Worm (Caenorhabditis elegans) whole organism, L4 larva: ENCODE measurements around the gene ril-2.

ENCODE experiments used
- F26F4.8 ChIP-seq: fragments of 200-800 bp; sonication (Bioruptor generic); conservative IDR thresholded peaks from 2 replicates; pipeline ENCODE4 v1.3.6; 2022; ENCODE audit warnings: missing genetic modification characterization, missing compliant biosample characterization
- F44E2.7 ChIP-seq: fragments of 200-800 bp; sonication (Bioruptor generic); IDR thresholded peaks from 2 replicates; pipeline ENCODE4 v2.1.2; 2022; ENCODE audit warnings: missing genetic modification characterization, missing compliant biosample characterization
- Y105C5A.15 ChIP-seq: fragments of 200-800 bp; sonication (Bioruptor generic); IDR thresholded peaks from 2 replicates; pipeline ENCODE4 v1.3.6; 2022; ENCODE audit warnings: missing genetic modification characterization, missing compliant biosample characterization
- Y48G9A.11 ChIP-seq: fragments of 200-800 bp; sonication (Bioruptor generic); IDR thresholded peaks from 2 replicates; pipeline ENCODE4 v1.3.6; 2022; ENCODE audit warnings: missing genetic modification reagents, missing genetic modification characterization, missing compliant biosample characterization
- ZK337.2 ChIP-seq: fragments of 200-800 bp; sonication (Bioruptor generic); IDR thresholded peaks from 2 replicates; pipeline ENCODE4 v1.3.6; 2022; ENCODE audit warnings: missing genetic modification reagents, missing genetic modification characterization, missing compliant biosample characterization
- aha-1 ChIP-seq: fragments of 150-350 bp; peaks from one replicate; lab custom pipeline; 2014; ENCODE audit warnings: missing biosample characterization, missing genetic modification characterization
- aly-2 ChIP-seq: sonication (generic microtip); optimal IDR thresholded peaks from 2 replicates; lab custom pipeline; 2018; ENCODE audit warnings: missing biosample characterization, missing genetic modification characterization
- ama-1 ChIP-seq: fragments of 150-350 bp; optimal IDR thresholded peaks from 2 replicates; lab custom pipeline; 2014; ENCODE audit warnings: inconsistent platforms, mixed read lengths
- arid-1 ChIP-seq: fragments of 200-800 bp; sonication (Bioruptor generic); conservative IDR thresholded peaks from 2 replicates; pipeline ENCODE4 v1.3.6; 2022; ENCODE audit warnings: missing genetic modification reagents, missing genetic modification characterization, missing compliant biosample characterization
- attf-4 ChIP-seq: sonication (generic microtip); optimal IDR thresholded peaks from 3 replicates; lab custom pipeline; 2017; ENCODE audit warnings: missing biosample characterization, missing genetic modification characterization
- ceh-62 ChIP-seq: sonication (generic microtip); optimal IDR thresholded peaks from 2 replicates; lab custom pipeline; 2017; ENCODE audit warnings: missing biosample characterization, missing genetic modification characterization
- dmd-6 ChIP-seq: fragments of 200-800 bp; sonication (Bioruptor generic); IDR thresholded peaks from 2 replicates; pipeline ENCODE4 v1.3.6; 2022; ENCODE audit warnings: missing genetic modification reagents, missing genetic modification characterization, missing compliant biosample characterization
- dmd-8 ChIP-seq: fragments of 200-800 bp; sonication (Bioruptor generic); IDR thresholded peaks from 2 replicates; pipeline ENCODE4 v1.3.6; 2022; ENCODE audit warnings: missing genetic modification characterization, missing compliant biosample characterization
- egl-43 ChIP-seq: fragments of 200-800 bp; sonication (Bioruptor generic); IDR thresholded peaks from 2 replicates; pipeline ENCODE4 v1.3.6; 2022; ENCODE audit warnings: missing genetic modification reagents, missing genetic modification characterization, missing compliant biosample characterization
- hlh-11 ChIP-seq: fragments of 200-800 bp; sonication (Bioruptor generic); optimal IDR thresholded peaks from 2 replicates; lab custom pipeline; 2018; ENCODE audit warnings: mild to moderate bottlenecking, missing genetic modification characterization, missing compliant biosample characterization
- hlh-30 ChIP-seq: sonication (generic microtip); optimal IDR thresholded peaks from 2 replicates; lab custom pipeline; 2017; ENCODE audit warnings: antibody characterized with exemption, mild to moderate bottlenecking, missing genetic modification characterization, missing compliant biosample characterization; ENCODE audit not compliant: insufficient read depth
- hmg-1.1 ChIP-seq: fragments of 200-800 bp; sonication (Bioruptor generic); IDR thresholded peaks from 2 replicates; pipeline ENCODE4 v1.3.6; 2022; ENCODE audit warnings: missing genetic modification reagents, missing genetic modification characterization, missing compliant biosample characterization
- lim-7 ChIP-seq: fragments of 200-800 bp; sonication (Bioruptor generic); IDR thresholded peaks from 2 replicates; pipeline ENCODE4 v1.3.6; 2022; ENCODE audit warnings: missing genetic modification characterization, missing compliant biosample characterization
- mdl-1 ChIP-seq, 2 experiments: fragments of 150-350 bp in 1 of 2; sonication (generic microtip) in 1 of 2; optimal IDR thresholded peaks; 2 replicates each; lab custom pipeline; 2014 to 2017; ENCODE audit warnings: missing biosample characterization in 2 of 2, missing genetic modification characterization in 2 of 2
- mep-1 ChIP-seq: fragments of 150-350 bp; sonication (generic microtip); optimal IDR thresholded peaks from 3 replicates; lab custom pipeline; 2014; ENCODE audit warnings: missing biosample characterization, missing genetic modification characterization
- mes-2 ChIP-seq: sonication (generic microtip); optimal IDR thresholded peaks from 2 replicates; lab custom pipeline; 2016; ENCODE audit warnings: missing genotype, mild to moderate bottlenecking, missing genetic modification characterization, missing compliant biosample characterization; ENCODE audit not compliant: poor library complexity, severe bottlenecking
- mxl-3 ChIP-seq: fragments of 200-800 bp; sonication (Bioruptor generic); optimal IDR thresholded peaks from 2 replicates; lab custom pipeline; 2018; ENCODE audit warnings: mild to moderate bottlenecking, missing genetic modification characterization, missing compliant biosample characterization
- nhr-10 ChIP-seq: fragments of 150-350 bp; optimal IDR thresholded peaks from 2 replicates; lab custom pipeline; 2014; ENCODE audit warnings: missing biosample characterization, missing genetic modification characterization
- nhr-25 ChIP-seq: sonication (generic microtip); optimal IDR thresholded peaks from 2 replicates; lab custom pipeline; 2017; ENCODE audit warnings: missing genetic modification characterization, mild to moderate bottlenecking, missing compliant biosample characterization, antibody characterized with exemption, moderate library complexity, borderline replicate concordance; ENCODE audit not compliant: insufficient read depth
- nhr-28 ChIP-seq: fragments of 150-350 bp; optimal IDR thresholded peaks from 2 replicates; lab custom pipeline; 2014; ENCODE audit warnings: missing biosample characterization, missing genetic modification characterization
- nhr-48 ChIP-seq: sonication (generic microtip); optimal IDR thresholded peaks from 2 replicates; lab custom pipeline; 2016; ENCODE audit warnings: mild to moderate bottlenecking, missing genetic modification characterization, missing compliant biosample characterization
- nhr-6 ChIP-seq: fragments of 150-350 bp; optimal IDR thresholded peaks from 2 replicates; lab custom pipeline; 2014; ENCODE audit warnings: missing biosample characterization, missing genetic modification characterization
- php-3 ChIP-seq: fragments of 200-800 bp; sonication (Bioruptor generic); IDR thresholded peaks from 2 replicates; pipeline ENCODE4 v1.3.6; 2022; ENCODE audit warnings: missing genetic modification reagents, missing genetic modification characterization, missing compliant biosample characterization
- sdz-12 ChIP-seq: fragments of 200-800 bp; sonication (Bioruptor generic); optimal IDR thresholded peaks from 2 replicates; lab custom pipeline; 2018; ENCODE audit warnings: mild to moderate bottlenecking, missing genetic modification characterization, missing compliant biosample characterization
- set-16 ChIP-seq: fragments of 200-800 bp; sonication (Bioruptor generic); IDR thresholded peaks from 2 replicates; pipeline ENCODE4 v1.3.6; 2022; ENCODE audit warnings: missing genetic modification reagents, missing genetic modification characterization, missing compliant biosample characterization
- spr-3 ChIP-seq: fragments of 200-800 bp; sonication (Bioruptor generic); optimal IDR thresholded peaks from 2 replicates; lab custom pipeline; 2018; ENCODE audit warnings: mild to moderate bottlenecking, missing genetic modification characterization, missing compliant biosample characterization
- tag-97 ChIP-seq: fragments of 200-800 bp; sonication (Bioruptor generic); IDR thresholded peaks from 2 replicates; pipeline ENCODE4 v1.3.6; 2022; ENCODE audit warnings: missing genetic modification characterization, missing compliant biosample characterization
- tra-1 ChIP-seq: fragments of 200-800 bp; sonication (Bioruptor generic); IDR thresholded peaks from 2 replicates; pipeline ENCODE4 v1.3.6; 2022; ENCODE audit warnings: missing genetic modification reagents, missing genetic modification characterization, missing compliant biosample characterization
- unc-130 ChIP-seq: sonication (generic microtip); optimal IDR thresholded peaks from 2 replicates; lab custom pipeline; 2016; ENCODE audit warnings: missing genetic modification reagents, missing genetic modification characterization, missing compliant biosample characterization
- unc-62 ChIP-seq, 3 experiments: fragments of 150-350 bp in 1 of 3; sonication (generic microtip); optimal IDR thresholded peaks in 2 of 3; peaks in 1 of 3; 1 replicate in 1 of 3; 2 replicates in 2 of 3; lab custom pipeline; 2014 to 2017; ENCODE audit warnings: missing biosample characterization in 3 of 3, missing genetic modification characterization in 3 of 3, missing genetic modification reagents in 3 of 3, missing genotype in 1 of 3

ril-2 gene

DNA sequence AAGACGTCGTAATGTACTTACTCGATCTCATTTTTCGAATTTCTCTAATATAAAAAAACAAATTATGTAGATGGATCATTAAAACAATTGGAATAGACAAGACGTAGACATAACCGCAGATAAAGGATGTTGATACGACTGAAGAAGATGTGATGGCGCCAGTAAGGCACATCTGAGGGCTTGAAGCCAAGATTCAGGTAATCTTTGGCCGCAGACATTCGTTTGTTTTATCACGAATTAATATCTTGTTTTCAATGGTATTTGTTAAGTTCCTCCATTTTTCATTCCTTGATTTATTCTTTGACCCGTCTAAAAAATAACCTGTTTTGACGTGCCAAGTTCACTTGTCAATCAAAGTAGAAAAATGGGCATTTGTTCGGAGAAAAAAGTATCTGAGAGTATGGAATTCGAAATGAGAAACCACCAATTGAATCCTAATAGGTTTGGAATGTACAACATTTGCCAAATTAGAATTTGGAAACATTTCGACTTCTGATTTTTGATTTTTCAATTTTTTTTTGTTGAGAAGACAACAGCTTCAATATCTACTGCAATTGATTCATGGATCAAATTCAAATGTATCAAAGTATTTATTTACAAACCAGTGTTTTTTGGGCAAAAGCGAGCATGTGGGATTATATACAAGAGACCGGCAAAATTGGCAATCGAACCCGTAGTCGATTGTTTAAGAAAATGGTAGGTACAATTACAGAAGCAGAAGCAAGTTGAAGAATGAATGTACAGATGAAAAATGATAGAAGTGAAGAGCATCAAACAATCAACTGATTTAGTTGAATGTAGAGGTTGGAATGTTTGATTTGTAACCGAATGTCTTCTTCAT is 47.1 kb downstream of the ril-2 start (continued):
- TF ChIP-seq mes-2 (peak; percentile 26), nhr-48 (tag; lab: Kevin White, UChicago) (peak; percentile 12), hlh-30 (tag; lab: Kevin White, UChicago) (peak; percentile 6), tag-97 (GFP tag; lab: Robert Waterston, UW) (no peak)

DNA sequence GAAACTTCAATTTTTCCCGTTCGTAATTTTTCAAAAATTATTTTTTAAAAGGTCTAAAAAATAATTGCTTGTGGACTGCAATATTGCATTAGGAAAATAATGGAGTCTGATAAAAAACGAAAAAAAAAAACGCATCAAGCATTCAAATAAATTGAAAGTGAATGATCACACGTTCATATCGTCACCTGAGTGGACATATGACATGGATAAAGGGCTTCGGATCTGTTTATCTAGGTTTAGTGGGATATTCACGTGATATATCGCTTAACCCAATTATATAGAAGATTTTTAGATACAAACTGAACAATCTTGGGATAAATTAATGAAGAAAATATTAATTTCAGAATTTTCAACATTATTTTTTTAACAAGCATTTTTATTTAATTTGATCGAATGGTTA is 48.2 kb downstream of the ril-2 start:
- TF ChIP-seq aha-1 (tag; lab: Kevin White, UChicago): peak; percentile 45
- TF ChIP-seq set-16: no peak
- no peak for TF ChIP-seq aly-2 (tag; lab: Kevin White, UChicago)
- peak; percentile 67 for TF ChIP-seq hlh-30 (tag; lab: Kevin White, UChicago)

DNA sequence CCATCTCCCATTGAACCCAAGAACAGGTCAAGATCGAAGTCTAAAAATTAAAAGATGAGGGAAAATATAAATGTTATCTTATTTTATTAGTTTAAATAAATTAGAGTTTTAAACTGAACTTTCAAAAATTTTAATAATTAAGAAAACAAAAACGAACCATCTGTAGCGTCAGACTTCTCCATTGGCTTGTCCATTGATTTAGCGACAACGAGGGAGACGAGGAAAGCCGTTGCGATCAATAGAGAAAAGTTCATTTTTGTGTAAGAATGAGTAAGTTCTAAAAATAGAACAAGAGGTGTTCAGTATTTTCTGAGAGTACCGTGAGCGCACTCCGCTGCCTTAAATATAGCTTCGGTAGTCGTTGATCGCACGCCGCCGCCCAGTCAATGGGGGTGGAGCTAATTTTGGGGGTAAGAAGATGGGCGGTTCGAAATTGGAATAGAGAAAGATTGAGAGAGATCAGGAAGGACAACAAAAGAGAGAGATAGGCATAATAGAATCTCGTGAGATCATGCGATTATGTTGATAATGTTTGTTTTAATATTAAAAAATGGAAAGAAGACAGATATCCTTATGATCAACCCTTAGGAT is 48.8 kb downstream of the ril-2 start, which contains the start of gene F45D3.3:
F45D3.3 (minus strand) TSS at position 350 of the 591 bp plus-strand sequence.
- TF ChIP-seq mep-1 (tag; lab: Kevin White, UChicago): no peak
- TF ChIP-seq mxl-3: peak; percentile 28
- TF ChIP-seq F44E2.7 (GFP tag; lab: Robert Waterston, UW): no peak
- TF ChIP-seq F26F4.8: no peak
- TF ChIP-seq mdl-1 (tag; optimal IDR thresholded peaks at IDR 0.05; lab: Kevin White, UChicago): peak; percentile 18 to 58
- 0 out of 2 replicates have a peak, but pooled peaks have one; percentile 31 for TF ChIP-seq php-3 (GFP tag; lab: Robert Waterston, UW)
- no peak for TF ChIP-seq Y48G9A.11 (GFP tag; lab: Robert Waterston, UW)
- TF ChIP-seq ama-1 (lab: Kevin White, UChicago): peak; percentile 93
- TF ChIP-seq nhr-10 (tag; lab: Kevin White, UChicago): no peak
- no peak for TF ChIP-seq sdz-12 (GFP tag; lab: Kevin White, UChicago)
- peak; percentile 30 for TF ChIP-seq nhr-28 (tag; lab: Kevin White, UChicago)
- TF ChIP-seq hlh-30 (tag; lab: Kevin White, UChicago): peak; percentile 13
- TF ChIP-seq dmd-6: no peak
- TF ChIP-seq hmg-1.1 (GFP tag; lab: Robert Waterston, UW): no peak
- no peak for TF ChIP-seq ceh-62 (tag; lab: Kevin White, UChicago)
- no peak for TF ChIP-seq dmd-8 (GFP tag; lab: Robert Waterston, UW)
- TF ChIP-seq nhr-25 (tag; lab: Kevin White, UChicago): no peak
- TF ChIP-seq tra-1 (GFP tag; lab: Robert Waterston, UW): no peak
- TF ChIP-seq hlh-11: peak; percentile 48
- no peak for TF ChIP-seq unc-130 (GFP tag; lab: Kevin White, UChicago)
- no peak for TF ChIP-seq ZK337.2 (GFP tag; lab: Robert Waterston, UW)
- no peak for TF ChIP-seq Y105C5A.15 (GFP tag; lab: Robert Waterston, UW)
- no peak for TF ChIP-seq nhr-6 (tag; lab: Kevin White, UChicago)

DNA sequence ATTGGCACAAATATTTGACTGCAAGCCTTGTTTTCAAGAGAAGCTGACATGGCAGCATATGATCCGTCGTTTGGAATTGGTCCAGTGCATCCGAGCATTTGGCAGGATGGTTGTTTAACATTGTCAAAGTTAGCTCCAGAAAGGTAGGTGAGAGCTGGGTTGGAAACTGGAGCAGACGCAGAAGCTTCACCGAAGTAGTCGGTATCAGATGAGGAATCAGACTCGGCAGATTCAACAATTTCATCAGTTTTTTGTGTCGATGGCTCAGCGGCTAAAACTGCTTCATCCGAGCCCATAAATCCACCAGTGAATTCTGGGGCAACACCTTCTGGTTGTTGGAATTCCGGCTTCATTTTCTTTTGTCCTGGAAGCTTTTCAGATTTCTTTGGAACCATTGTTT is 49.4 kb downstream of the ril-2 start:
- 0 out of 2 replicates have a peak, but pooled peaks have one; percentile 26 for TF ChIP-seq egl-43 (GFP tag; lab: Robert Waterston, UW)
- TF ChIP-seq attf-4: no peak
- peak in 1 of 2 experiments; percentile 39 for TF ChIP-seq unc-62 (GFP tag; optimal IDR thresholded peaks at IDR 0.05 in 1 of 2; lab: Kevin White, UChicago)
- TF ChIP-seq unc-62 (tag; optimal IDR thresholded peaks at IDR 0.05; lab: Kevin White, UChicago): no peak
- TF ChIP-seq ama-1 (lab: Kevin White, UChicago): peak; percentile 71
- no peak for TF ChIP-seq arid-1 (GFP tag; lab: Robert Waterston, UW)
- TF ChIP-seq aha-1 (tag; lab: Kevin White, UChicago): peak; percentile 68
- 0 out of 2 replicates have a peak, but pooled peaks have one; percentile 20 for TF ChIP-seq lim-7 (GFP tag; lab: Robert Waterston, UW)
- TF ChIP-seq nhr-6 (tag; lab: Kevin White, UChicago): peak; percentile 29
- TF ChIP-seq spr-3: peak; percentile 18
